Worm (Caenorhabditis elegans) whole organism, late embryonic: Measurements from ENCODE around the gene nhr-219.

Experiments used
- C38D4.7 ChIP-seq: fragments of 200-800 bp; sonication (Bioruptor generic); optimal IDR thresholded peaks from 2 replicates; lab custom pipeline; 2018; ENCODE audit warnings: mild to moderate bottlenecking, missing genetic modification characterization, moderate library complexity, missing compliant biosample characterization
- K02D7.2 ChIP-seq: sonication (generic microtip); optimal IDR thresholded peaks from 2 replicates; lab custom pipeline; 2017; ENCODE audit warnings: mild to moderate bottlenecking, missing genetic modification characterization, missing compliant biosample characterization
- K09A11.1 ChIP-seq: sonication (generic microtip); optimal IDR thresholded peaks from 2 replicates; lab custom pipeline; 2017; ENCODE audit warnings: antibody characterized with exemption, mild to moderate bottlenecking, missing genetic modification characterization, missing compliant biosample characterization; ENCODE audit not compliant: insufficient read depth
- T23F11.4 ChIP-seq: fragments of 200-800 bp; sonication (Bioruptor generic); optimal IDR thresholded peaks from 2 replicates; lab custom pipeline; 2018; ENCODE audit warnings: mild to moderate bottlenecking, missing genetic modification characterization, missing compliant biosample characterization
- Y22D7AL.16 ChIP-seq: sonication (generic microtip); optimal IDR thresholded peaks from 2 replicates; lab custom pipeline; 2016; ENCODE audit warnings: missing genetic modification characterization, missing compliant biosample characterization
- ahr-1 ChIP-seq: sonication (generic microtip); optimal IDR thresholded peaks from 2 replicates; lab custom pipeline; 2016; ENCODE audit warnings: missing genetic modification characterization, missing compliant biosample characterization
- ceh-14 ChIP-seq: sonication (generic microtip); optimal IDR thresholded peaks from 2 replicates; lab custom pipeline; 2016; ENCODE audit warnings: missing genotype, missing genetic modification characterization, missing compliant biosample characterization
- ceh-18 ChIP-seq: sonication (generic microtip); optimal IDR thresholded peaks from 2 replicates; lab custom pipeline; 2016; ENCODE audit warnings: missing genetic modification characterization, missing compliant biosample characterization
- ceh-24 ChIP-seq: sonication (generic microtip); optimal IDR thresholded peaks from 2 replicates; lab custom pipeline; 2016; ENCODE audit warnings: mild to moderate bottlenecking, missing genetic modification characterization, missing compliant biosample characterization
- ceh-30 ChIP-seq: fragments of 150-350 bp; optimal IDR thresholded peaks from 2 replicates; lab custom pipeline; 2014; ENCODE audit warnings: missing biosample characterization, missing genetic modification characterization
- ceh-34 ChIP-seq: sonication (generic microtip); optimal IDR thresholded peaks from 2 replicates; lab custom pipeline; 2016; ENCODE audit warnings: mild to moderate bottlenecking, missing genetic modification characterization, missing compliant biosample characterization
- ceh-45 ChIP-seq: fragments of 200-800 bp; sonication (Bioruptor generic); IDR thresholded peaks from 2 replicates; pipeline ENCODE4 v1.3.6; 2022; ENCODE audit warnings: missing genetic modification reagents, missing genetic modification characterization, missing compliant biosample characterization
- ceh-6 ChIP-seq: fragments of 200-800 bp; sonication (Bioruptor generic); optimal IDR thresholded peaks from 2 replicates; lab custom pipeline; 2018; ENCODE audit warnings: mild to moderate bottlenecking, missing genetic modification characterization, missing compliant biosample characterization
- ceh-9 ChIP-seq: sonication (generic microtip); optimal IDR thresholded peaks from 2 replicates; lab custom pipeline; 2016; ENCODE audit warnings: mild to moderate bottlenecking, missing genetic modification characterization, inconsistent platforms, missing compliant biosample characterization
- elt-4 ChIP-seq: sonication (generic microtip); optimal IDR thresholded peaks from 2 replicates; lab custom pipeline; 2016; ENCODE audit warnings: missing genetic modification characterization, missing compliant biosample characterization
- ets-4 ChIP-seq: sonication (generic microtip); optimal IDR thresholded peaks from 2 replicates; lab custom pipeline; 2016; ENCODE audit warnings: missing genetic modification characterization, missing compliant biosample characterization
- eyg-1 ChIP-seq: sonication (generic microtip); optimal IDR thresholded peaks from 2 replicates; lab custom pipeline; 2016; ENCODE audit warnings: missing genotype, missing genetic modification characterization, missing compliant biosample characterization
- fax-1 ChIP-seq: sonication (generic microtip); optimal IDR thresholded peaks from 2 replicates; lab custom pipeline; 2016; ENCODE audit warnings: missing genotype, missing genetic modification characterization, missing compliant biosample characterization
- fkh-10 ChIP-seq: fragments of 150-350 bp; optimal IDR thresholded peaks from 2 replicates; lab custom pipeline; 2014; ENCODE audit warnings: missing biosample characterization, missing genetic modification reagents, missing genetic modification characterization
- fkh-6 ChIP-seq: sonication (generic microtip); optimal IDR thresholded peaks from 2 replicates; lab custom pipeline; 2016; ENCODE audit warnings: missing genetic modification characterization, missing compliant biosample characterization
- hlh-15 ChIP-seq: sonication (generic microtip); optimal IDR thresholded peaks from 2 replicates; lab custom pipeline; 2016; ENCODE audit warnings: missing genetic modification characterization, missing compliant biosample characterization
- hlh-30 ChIP-seq: sonication (generic microtip); optimal IDR thresholded peaks from 2 replicates; lab custom pipeline; 2017; ENCODE audit warnings: antibody characterized with exemption, missing genetic modification characterization, missing compliant biosample characterization; ENCODE audit not compliant: insufficient read depth
- madf-2 ChIP-seq: sonication (generic microtip); optimal IDR thresholded peaks from 2 replicates; lab custom pipeline; 2017; ENCODE audit warnings: missing genetic modification characterization, missing compliant biosample characterization
- mec-3 ChIP-seq: sonication (generic microtip); optimal IDR thresholded peaks from 2 replicates; lab custom pipeline; 2016; ENCODE audit warnings: borderline replicate concordance, missing genetic modification characterization, missing compliant biosample characterization
- nfya-1 ChIP-seq: sonication (generic microtip); optimal IDR thresholded peaks from 2 replicates; lab custom pipeline; 2017; ENCODE audit warnings: missing genetic modification characterization, mild to moderate bottlenecking, missing compliant biosample characterization, antibody characterized with exemption, moderate library complexity
- nhr-11 ChIP-seq: fragments of 150-350 bp; optimal IDR thresholded peaks from 2 replicates; lab custom pipeline; 2014; ENCODE audit warnings: missing biosample characterization, missing genetic modification characterization
- odd-2 ChIP-seq: sonication (generic microtip); optimal IDR thresholded peaks from 2 replicates; lab custom pipeline; 2017; ENCODE audit warnings: antibody characterized with exemption, mild to moderate bottlenecking, missing genetic modification characterization, missing compliant biosample characterization
- pat-9 ChIP-seq: fragments of 200-800 bp; sonication (Bioruptor generic); optimal IDR thresholded peaks from 2 replicates; lab custom pipeline; 2018; ENCODE audit warnings: mild to moderate bottlenecking, missing genetic modification characterization, moderate library complexity, missing compliant biosample characterization
- pax-1 ChIP-seq: fragments of 150-350 bp; optimal IDR thresholded peaks from 2 replicates; lab custom pipeline; 2014; ENCODE audit warnings: missing biosample characterization, missing genetic modification characterization
- pha-2 ChIP-seq: sonication (generic microtip); optimal IDR thresholded peaks from 2 replicates; lab custom pipeline; 2017; ENCODE audit warnings: mild to moderate bottlenecking, missing genetic modification characterization, missing compliant biosample characterization
- pha-4 ChIP-seq: fragments of 150-350 bp; optimal IDR thresholded peaks from 2 replicates; lab custom pipeline; 2018; ENCODE audit warnings: missing biosample characterization, missing genetic modification reagents, missing genetic modification characterization
- pqm-1 ChIP-seq: sonication (generic microtip); optimal IDR thresholded peaks from 2 replicates; lab custom pipeline; 2016; ENCODE audit warnings: missing genetic modification characterization, missing compliant biosample characterization
- ref-2 ChIP-seq: sonication (generic microtip); optimal IDR thresholded peaks from 2 replicates; lab custom pipeline; 2016; ENCODE audit warnings: missing genetic modification characterization, missing compliant biosample characterization
- rnt-1 ChIP-seq: sonication (generic microtip); optimal IDR thresholded peaks from 2 replicates; lab custom pipeline; 2016; ENCODE audit warnings: missing genetic modification characterization, missing compliant biosample characterization
- sox-2 ChIP-seq: fragments of 200-800 bp; sonication (Bioruptor generic); IDR thresholded peaks from 2 replicates; pipeline ENCODE4 v1.3.6; 2022; ENCODE audit warnings: missing genetic modification reagents, missing genetic modification characterization, missing compliant biosample characterization
- tbx-2 ChIP-seq: sonication (generic microtip); optimal IDR thresholded peaks from 2 replicates; lab custom pipeline; 2016; ENCODE audit warnings: missing genetic modification characterization, missing compliant biosample characterization
- unc-3 ChIP-seq, 2 experiments: fragments of 200-800 bp in 1 of 2; sonication (Bioruptor generic) in 1 of 2; sonication (generic microtip) in 1 of 2; conservative IDR thresholded peaks in 1 of 2; optimal IDR thresholded peaks in 1 of 2; 2 replicates each; pipeline versions ENCODE4 v1.3.6 to Lab custom; 2016 to 2022; ENCODE audit warnings: missing compliant biosample characterization in 2 of 2, missing genetic modification characterization in 2 of 2, missing genetic modification reagents in 1 of 2
- unc-86 ChIP-seq: sonication (generic microtip); optimal IDR thresholded peaks from 2 replicates; lab custom pipeline; 2016; ENCODE audit warnings: missing genetic modification characterization, missing compliant biosample characterization

Gene nhr-219

DNA sequence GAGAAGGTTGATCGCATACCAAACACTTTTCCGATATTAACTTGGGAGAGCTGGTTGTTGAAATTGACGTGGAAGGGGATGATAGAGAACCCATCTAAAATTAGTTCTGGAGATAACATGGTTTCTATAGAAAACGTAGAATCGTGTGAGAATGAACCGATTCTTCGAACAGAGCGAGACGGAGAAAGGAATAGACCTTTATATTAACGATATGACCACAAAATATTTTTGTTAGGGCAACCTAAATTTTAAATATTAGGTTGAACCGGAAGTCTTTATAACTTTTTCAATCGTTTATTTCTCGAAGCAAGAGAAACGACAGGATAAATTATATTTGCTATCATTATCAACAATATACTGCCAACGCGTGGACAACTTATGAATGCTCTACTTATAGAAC lies at the start of gene nhr-219:
nhr-219 (minus strand) TSS at position 101 of the 400 bp plus-strand sequence.
- no peak for TF ChIP-seq ceh-18
- no peak for TF ChIP-seq ref-2
- no peak for TF ChIP-seq mec-3 (tag; lab: Kevin White, UChicago)
- no peak for TF ChIP-seq eyg-1 (tag; lab: Kevin White, UChicago)
- TF ChIP-seq T23F11.4: no peak
- no peak for TF ChIP-seq K09A11.1 (tag; lab: Kevin White, UChicago)
- no peak for TF ChIP-seq pqm-1 (tag; lab: Kevin White, UChicago)
- no peak for TF ChIP-seq pha-4 (tag; lab: Kevin White, UChicago)
- TF ChIP-seq sox-2 (GFP tag; lab: Robert Waterston, UW): no peak
- TF ChIP-seq ahr-1: no peak
- TF ChIP-seq ceh-6 (GFP tag; lab: Kevin White, UChicago): no peak

DNA sequence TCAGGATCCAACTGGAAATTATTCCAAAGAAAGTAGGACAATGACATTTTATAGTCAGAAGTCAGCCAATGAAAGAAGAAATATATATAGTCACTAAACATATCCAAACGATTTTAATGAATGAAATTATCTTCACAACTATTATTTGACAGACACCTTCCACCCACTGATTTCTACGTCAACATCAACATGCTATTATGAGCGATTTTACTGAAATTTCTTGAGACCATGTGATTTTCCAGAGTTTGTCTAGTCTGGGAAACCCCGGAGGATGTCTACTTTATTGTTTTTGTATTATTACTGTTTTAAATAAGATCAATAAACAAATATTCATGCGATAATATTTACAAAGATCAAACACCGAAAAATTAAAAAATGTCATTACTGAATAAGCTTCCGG lies 49.6 kb upstream of the nhr-219 start, which contains the start of gene srt-18:
srt-18 (minus strand) TSS at position 101 of the 400 bp plus-strand sequence.
- TF ChIP-seq ceh-30 (tag; lab: Kevin White, UChicago) (no peak), C38D4.7 (GFP tag; lab: Kevin White, UChicago) (no peak), fax-1 (no peak), fkh-6 (tag; lab: Kevin White, UChicago) (no peak), ceh-45 (GFP tag; lab: Robert Waterston, UW) (no peak)
- TF ChIP-seq, all 69 proteins: peak for 0

- TF ChIP-seq rnt-1 (tag; lab: Kevin White, UChicago): no peak
- TF ChIP-seq Y22D7AL.16 (tag; lab: Kevin White, UChicago): no peak
- no peak for TF ChIP-seq ceh-9
- TF ChIP-seq ref-2: no peak
- TF ChIP-seq hlh-15 (tag; lab: Kevin White, UChicago): no peak
- no peak for TF ChIP-seq fkh-10 (GFP tag; lab: Kevin White, UChicago)
- TF ChIP-seq sox-2 (GFP tag; lab: Robert Waterston, UW): no peak
- TF ChIP-seq odd-2 (tag; lab: Kevin White, UChicago): no peak
- no peak for TF ChIP-seq ceh-30 (tag; lab: Kevin White, UChicago)
- TF ChIP-seq pha-2 (tag; lab: Kevin White, UChicago): no peak
- TF ChIP-seq tbx-2 (tag; lab: Kevin White, UChicago): no peak
- TF ChIP-seq ceh-34 (tag; lab: Kevin White, UChicago): no peak
- TF ChIP-seq nhr-11: no peak
- TF ChIP-seq ceh-6 (GFP tag; lab: Kevin White, UChicago): no peak
- TF ChIP-seq madf-2: no peak
- TF ChIP-seq mec-3 (tag; lab: Kevin White, UChicago): no peak
- no peak for TF ChIP-seq ceh-24 (tag; lab: Kevin White, UChicago)
- no peak for TF ChIP-seq pax-1 (tag; lab: Kevin White, UChicago)
- no peak for TF ChIP-seq unc-86 (tag; lab: Kevin White, UChicago)
- TF ChIP-seq K02D7.2 (tag; lab: Kevin White, UChicago): no peak
- TF ChIP-seq, all 69 proteins: peak for 0
Measured at ce11 chrV:9013765-9014164, 47.8 kb upstream of the nhr-219 start, which contains the start of gene srh-201. srh-201 (minus strand) TSS chrV:9013865.

- TF ChIP-seq fax-1 (no peak), eyg-1 (tag; lab: Kevin White, UChicago) (no peak), ets-4 (tag; lab: Kevin White, UChicago) (no peak), C38D4.7 (GFP tag; lab: Kevin White, UChicago) (no peak), nfya-1 (tag; lab: Kevin White, UChicago) (no peak), unc-3 (GFP tag; conservative IDR thresholded peaks at IDR 0.05; lab: Robert Waterston, UW) (no peak), unc-3 (tag; optimal IDR thresholded peaks at IDR 0.05; lab: Kevin White, UChicago) (no peak), ceh-14 (no peak), hlh-30 (tag; lab: Kevin White, UChicago) (no peak), odd-2 (tag; lab: Kevin White, UChicago) (no peak), Y22D7AL.16 (tag; lab: Kevin White, UChicago) (no peak), pat-9 (tag; lab: Kevin White, UChicago) (no peak), K02D7.2 (tag; lab: Kevin White, UChicago) (no peak), elt-4 (tag; lab: Kevin White, UChicago) (no peak), hlh-15 (tag; lab: Kevin White, UChicago) (no peak)
Measured at ce11 chrV:9009175-9009574, 43.2 kb upstream of the nhr-219 start, which contains the start of gene srx-2. srx-2 (plus strand) TSS chrV:9009475.
